Fruit fly (Drosophila melanogaster) whole organism, embryonic: ENCODE data around the gene IntS6.
A peak's percentile ranks its signal among the peaks of the same experiment; 100 is the strongest.

ENCODE experiments used
- CG10147 ChIP-seq: fragments of 200-800 bp; sonication (Bioruptor generic); optimal IDR thresholded peaks from 2 replicates; lab custom pipeline; 2019; ENCODE audit warnings: missing biosample characterization, mild to moderate bottlenecking, missing genetic modification characterization, moderate library complexity
- CG10366 ChIP-seq: fragments of 200-800 bp; sonication (Bioruptor generic); IDR thresholded peaks from 2 replicates; pipeline ENCODE4 v1.3.6; 2022; ENCODE audit warnings: missing biosample characterization, missing genetic modification characterization
- CG10959 ChIP-seq: fragments of 200-800 bp; sonication (Bioruptor generic); IDR thresholded peaks from 2 replicates; pipeline ENCODE4 v1.3.6; 2022; ENCODE audit warnings: missing biosample characterization, missing genetic modification characterization
- CG11504 ChIP-seq: fragments of 200-800 bp; sonication (Bioruptor generic); optimal IDR thresholded peaks from 3 replicates; lab custom pipeline; 2019; ENCODE audit warnings: missing biosample characterization, mild to moderate bottlenecking, missing genetic modification characterization, moderate library complexity
- CG11696 ChIP-seq: fragments of 200-800 bp; sonication (Bioruptor generic); IDR thresholded peaks from 2 replicates; pipeline ENCODE4 v1.3.6; 2022; ENCODE audit warnings: missing biosample characterization, missing genetic modification characterization
- CG12219 ChIP-seq: fragments of 200-800 bp; sonication (Bioruptor generic); optimal IDR thresholded peaks from 3 replicates; lab custom pipeline; 2018; ENCODE audit warnings: missing biosample characterization, mild to moderate bottlenecking, missing genetic modification characterization
- CG13424 ChIP-seq: fragments of 200-800 bp; sonication (Bioruptor generic); optimal IDR thresholded peaks from 2 replicates; lab custom pipeline; 2019; ENCODE audit warnings: missing biosample characterization, mild to moderate bottlenecking, missing genetic modification characterization, moderate library complexity
- CG1529 ChIP-seq: fragments of 200-800 bp; sonication (Bioruptor generic); optimal IDR thresholded peaks from 3 replicates; lab custom pipeline; 2018; ENCODE audit warnings: missing biosample characterization, missing genetic modification characterization
- CG15696 ChIP-seq: fragments of 200-800 bp; sonication (Bioruptor generic); optimal IDR thresholded peaks from 2 replicates; lab custom pipeline; 2019; ENCODE audit warnings: missing biosample characterization, mild to moderate bottlenecking, missing genetic modification characterization, moderate library complexity
- CG1602 ChIP-seq: fragments of 200-800 bp; sonication (Bioruptor generic); optimal IDR thresholded peaks from 3 replicates; lab custom pipeline; 2016; ENCODE audit warnings: missing biosample characterization, missing genetic modification characterization
- CG16813 ChIP-seq: fragments of 200-800 bp; sonication (Bioruptor generic); IDR thresholded peaks from 3 replicates; pipeline ENCODE4 v1.3.6; 2022; ENCODE audit warnings: missing biosample characterization, missing genetic modification characterization; ENCODE audit not compliant: partially characterized antibody
- CG17385 ChIP-seq: fragments of 200-800 bp; sonication (Bioruptor generic); optimal IDR thresholded peaks from 3 replicates; lab custom pipeline; 2018; ENCODE audit warnings: missing biosample characterization, mild to moderate bottlenecking, missing genetic modification characterization
- CG17612 ChIP-seq: fragments of 200-800 bp; sonication (Bioruptor generic); IDR thresholded peaks from 2 replicates; pipeline ENCODE4 v1.3.6; 2022; ENCODE audit warnings: missing biosample characterization, missing genetic modification characterization
- CG1792 ChIP-seq: fragments of 200-800 bp; sonication (Bioruptor generic); optimal IDR thresholded peaks from 2 replicates; lab custom pipeline; 2016; ENCODE audit warnings: missing biosample characterization, missing genetic modification characterization
- CG2199 ChIP-seq: fragments of 200-800 bp; sonication (Bioruptor generic); IDR thresholded peaks from 3 replicates; pipeline ENCODE4 v1.3.6; 2022; ENCODE audit warnings: missing biosample characterization, missing genetic modification characterization
- CG31388 ChIP-seq: fragments of 200-800 bp; sonication (Bioruptor generic); optimal IDR thresholded peaks from 2 replicates; lab custom pipeline; 2016; ENCODE audit warnings: missing biosample characterization, missing genetic modification characterization
- CG32772 ChIP-seq: fragments of 200-800 bp; sonication (Bioruptor generic); IDR thresholded peaks from 2 replicates; pipeline ENCODE4 v1.3.6; 2022; ENCODE audit warnings: missing biosample characterization, missing genetic modification characterization
- CG4730 ChIP-seq: fragments of 200-800 bp; sonication (Bioruptor generic); IDR thresholded peaks from 2 replicates; pipeline ENCODE4 v1.3.6; 2022; ENCODE audit warnings: missing biosample characterization, missing genetic modification characterization
- CG7786 ChIP-seq: fragments of 200-800 bp; sonication (Bioruptor generic); optimal IDR thresholded peaks from 2 replicates; lab custom pipeline; 2016; ENCODE audit warnings: missing biosample characterization, missing genetic modification characterization
- CG8359 ChIP-seq: fragments of 200-800 bp; sonication (Bioruptor generic); optimal IDR thresholded peaks from 2 replicates; lab custom pipeline; 2017; ENCODE audit warnings: missing biosample characterization, mild to moderate bottlenecking, missing genetic modification characterization, borderline replicate concordance
- CG8924 ChIP-seq: fragments of 200-800 bp; optimal IDR thresholded peaks from 3 replicates; lab custom pipeline; 2019; ENCODE audit warnings: missing biosample characterization, mild to moderate bottlenecking, missing genetic modification characterization, moderate library complexity
- CG9437 ChIP-seq: fragments of 200-800 bp; sonication (Bioruptor generic); optimal IDR thresholded peaks from 2 replicates; lab custom pipeline; 2018; ENCODE audit warnings: missing biosample characterization, mild to moderate bottlenecking, missing genetic modification characterization
- CHES-1-like ChIP-seq: fragments of 200-800 bp; sonication (Bioruptor generic); optimal IDR thresholded peaks from 2 replicates; lab custom pipeline; 2016; ENCODE audit warnings: missing biosample characterization, missing genetic modification characterization
- Chrac-16 ChIP-seq: fragments of 200-800 bp; sonication (Bioruptor generic); optimal IDR thresholded peaks from 3 replicates; lab custom pipeline; 2016; ENCODE audit warnings: missing biosample characterization, missing genetic modification characterization
- D19B ChIP-seq: fragments of 200-800 bp; sonication (Bioruptor generic); optimal IDR thresholded peaks from 2 replicates; lab custom pipeline; 2017; ENCODE audit warnings: missing biosample characterization, mild to moderate bottlenecking, missing genetic modification characterization
- Dbx ChIP-seq: fragments of 200-800 bp; sonication (Bioruptor generic); IDR thresholded peaks from 3 replicates; pipeline ENCODE4 v1.3.6; 2022; ENCODE audit warnings: missing biosample characterization, missing genetic modification characterization
- Dek ChIP-seq: fragments of 200-800 bp; sonication (Bioruptor generic); optimal IDR thresholded peaks from 3 replicates; lab custom pipeline; 2019; ENCODE audit warnings: missing biosample characterization, mild to moderate bottlenecking, missing genetic modification characterization, moderate library complexity
- Eip74EF ChIP-seq, 2 experiments: fragments of 200-800 bp in 1 of 2; fragments of >200 bp in 1 of 2; sonication (Bioruptor generic) in 1 of 2; optimal IDR thresholded peaks; 2 replicates each; lab custom pipeline; 2017 to 2019; ENCODE audit warnings: missing biosample characterization in 2 of 2, missing genetic modification characterization in 2 of 2, mild to moderate bottlenecking in 1 of 2, moderate library complexity in 1 of 2
- Gsc ChIP-seq: fragments of 200-800 bp; sonication (Bioruptor generic); IDR thresholded peaks from 2 replicates; pipeline ENCODE4 v1.3.6; 2022; ENCODE audit warnings: missing biosample characterization, missing genetic modification characterization
- HLH4C ChIP-seq: fragments of 200-800 bp; sonication (Bioruptor generic); IDR thresholded peaks from 3 replicates; pipeline ENCODE4 v1.3.6; 2022; ENCODE audit warnings: missing biosample characterization, missing genetic modification characterization; ENCODE audit not compliant: partially characterized antibody
- HmgD ChIP-seq: fragments of 200-800 bp; sonication (Bioruptor generic); optimal IDR thresholded peaks from 3 replicates; lab custom pipeline; 2016; ENCODE audit warnings: missing biosample characterization, missing genetic modification characterization
- Hmr ChIP-seq: fragments of 200-800 bp; sonication (Bioruptor generic); optimal IDR thresholded peaks from 3 replicates; lab custom pipeline; 2017; ENCODE audit warnings: mild to moderate bottlenecking, missing biosample characterization, missing genetic modification reagents, missing genetic modification characterization
- Hsf ChIP-seq: fragments of 200-800 bp; sonication (Bioruptor generic); optimal IDR thresholded peaks from 3 replicates; lab custom pipeline; 2016; ENCODE audit warnings: missing biosample characterization, missing genetic modification characterization
- Lpt ChIP-seq: fragments of >200 bp; optimal IDR thresholded peaks from 2 replicates; lab custom pipeline; 2018; ENCODE audit warnings: missing biosample characterization, missing genetic modification characterization
- MBD-R2 ChIP-seq: fragments of 200-800 bp; sonication (Bioruptor generic); IDR thresholded peaks from 2 replicates; pipeline ENCODE4 v1.3.6; 2022; ENCODE audit warnings: missing biosample characterization, missing genetic modification characterization
- Nf-YA ChIP-seq: fragments of 200-800 bp; sonication (Bioruptor generic); IDR thresholded peaks from 2 replicates; pipeline ENCODE4 v1.3.6; 2022; ENCODE audit warnings: missing biosample characterization, missing genetic modification characterization
- Nf-YB ChIP-seq: fragments of 200-800 bp; sonication (Bioruptor generic); optimal IDR thresholded peaks from 3 replicates; lab custom pipeline; 2019; ENCODE audit warnings: missing biosample characterization, mild to moderate bottlenecking, missing genetic modification characterization, moderate library complexity
- Nf-YC ChIP-seq: fragments of 200-800 bp; optimal IDR thresholded peaks from 3 replicates; lab custom pipeline; 2019; ENCODE audit warnings: missing biosample characterization, mild to moderate bottlenecking, missing genetic modification characterization, moderate library complexity
- Scr ChIP-seq: fragments of 200-800 bp; sonication (Bioruptor generic); IDR thresholded peaks from 2 replicates; pipeline ENCODE4 v1.3.6; 2022; ENCODE audit warnings: missing biosample characterization, missing genetic modification characterization; ENCODE audit not compliant: partially characterized antibody
- Trl ChIP-seq, 3 experiments: fragments of >200 bp in 2 of 3; fragments of 200-800 bp in 1 of 3; sonication (Bioruptor generic) in 1 of 3; optimal IDR thresholded peaks; 2 replicates in 1 of 3; 3 replicates in 2 of 3; lab custom pipeline; 2016 to 2017; ENCODE audit warnings: missing biosample characterization in 1 of 3, missing genetic modification characterization in 1 of 3
- ase ChIP-seq: fragments of 200-800 bp; sonication (Bioruptor generic); IDR thresholded peaks from 3 replicates; pipeline ENCODE4 v1.3.6; 2022; ENCODE audit warnings: missing biosample characterization, missing genetic modification characterization
- br ChIP-seq: fragments of >200 bp; optimal IDR thresholded peaks from 2 replicates; lab custom pipeline; 2017
- eyg ChIP-seq: fragments of 200-800 bp; sonication (Bioruptor generic); optimal IDR thresholded peaks from 3 replicates; lab custom pipeline; 2016; ENCODE audit warnings: missing biosample characterization, missing genetic modification characterization
- fu2 ChIP-seq: fragments of 200-800 bp; sonication (Bioruptor generic); optimal IDR thresholded peaks from 2 replicates; lab custom pipeline; 2016; ENCODE audit warnings: missing biosample characterization, missing genetic modification characterization
- gce ChIP-seq: fragments of 200-800 bp; sonication (Bioruptor generic); IDR thresholded peaks from 3 replicates; pipeline ENCODE4 v1.3.6; 2022; ENCODE audit warnings: missing biosample characterization, missing genetic modification characterization
- hb ChIP-seq: fragments of 200-800 bp; sonication (Bioruptor generic); IDR thresholded peaks from 3 replicates; pipeline ENCODE4 v1.3.6; 2022; ENCODE audit warnings: missing biosample characterization, missing genetic modification characterization; ENCODE audit not compliant: partially characterized antibody
- knrl ChIP-seq: fragments of 200-800 bp; sonication (Bioruptor generic); IDR thresholded peaks from 3 replicates; pipeline ENCODE4 v1.3.6; 2022; ENCODE audit warnings: missing biosample characterization, missing genetic modification characterization; ENCODE audit not compliant: partially characterized antibody
- lmd ChIP-seq: fragments of 200-800 bp; sonication (Bioruptor generic); IDR thresholded peaks from 2 replicates; pipeline ENCODE4 v1.3.6; 2022; ENCODE audit warnings: missing biosample characterization, missing genetic modification characterization
- sima ChIP-seq: fragments of 200-800 bp; sonication (Bioruptor generic); optimal IDR thresholded peaks from 2 replicates; lab custom pipeline; 2016; ENCODE audit warnings: missing biosample characterization, missing genetic modification characterization
- sisA ChIP-seq: fragments of 200-800 bp; sonication (Bioruptor generic); IDR thresholded peaks from 2 replicates; pipeline ENCODE4 v1.3.6; 2022; ENCODE audit warnings: missing biosample characterization, missing genetic modification characterization
- slp2 ChIP-seq: fragments of 200-800 bp; sonication (Bioruptor generic); optimal IDR thresholded peaks from 2 replicates; lab custom pipeline; 2016; ENCODE audit warnings: missing biosample characterization, missing genetic modification characterization

Gene IntS6

DNA sequence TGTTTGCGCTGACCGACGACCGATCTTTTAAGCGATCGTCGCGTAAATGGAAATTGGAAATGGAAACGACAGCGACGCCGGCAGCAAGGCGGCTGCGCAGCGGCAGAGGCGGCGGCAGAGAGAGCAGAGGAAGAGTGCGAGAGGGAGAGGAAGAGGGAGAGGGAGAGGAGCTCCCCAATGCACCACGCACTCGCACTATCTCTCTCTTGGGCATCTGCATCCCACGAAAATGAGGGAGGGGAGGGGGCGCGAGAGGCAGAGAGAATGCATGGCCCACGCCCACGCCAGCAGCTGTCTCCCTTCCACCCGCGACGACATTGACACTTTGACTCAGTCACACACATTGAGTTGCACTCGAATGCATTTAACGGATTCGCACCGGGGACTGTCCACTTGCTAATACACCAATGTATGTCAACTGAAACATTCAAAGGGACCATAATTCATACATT, 23.7 kb upstream of the IntS6 start, which contains the start of gene CG3097 (continued):
- no peak for TF ChIP-seq CG17612 (GFP tag; lab: Robert Waterston, UW)
- no peak for TF ChIP-seq br (lab: Kevin White, UChicago)
- no peak for TF ChIP-seq CG10959 (GFP tag; lab: Robert Waterston, UW)
- no peak for TF ChIP-seq CG8924
- no peak for TF ChIP-seq Dbx
- 0 out of 3 replicates have a peak, but pooled peaks have one; percentile 31 for TF ChIP-seq HLH4C (GFP tag; lab: Robert Waterston, UW)
- no peak for TF ChIP-seq CG16813 (GFP tag; lab: Robert Waterston, UW)
- no peak for TF ChIP-seq Chrac-16 (GFP tag; lab: Kevin White, UChicago)
- no peak for TF ChIP-seq Hmr (GFP tag; lab: Kevin White, UChicago)
- TF ChIP-seq Dek, result no peak
- TF ChIP-seq CG4730 (GFP tag; lab: Robert Waterston, UW), result no peak
- no peak for TF ChIP-seq CG10366 (GFP tag; lab: Robert Waterston, UW)
- TF ChIP-seq CG31388, result no peak
- peak; percentile 11 to 91 for TF ChIP-seq Trl (optimal IDR thresholded peaks at IDR 0.05; lab: Kevin White, UChicago)
- TF ChIP-seq Trl (GFP tag; optimal IDR thresholded peaks at IDR 0.05; lab: Kevin White, UChicago), result no peak
- TF ChIP-seq CG15696 (tag; lab: Kevin White, UChicago), result no peak
- TF ChIP-seq CG9437 (GFP tag; lab: Kevin White, UChicago), result no peak
- no peak for TF ChIP-seq Eip74EF (GFP tag; optimal IDR thresholded peaks at IDR 0.05; lab: Kevin White, UChicago)
- TF ChIP-seq sisA (GFP tag; lab: Robert Waterston, UW), result no peak
- no peak for TF ChIP-seq CG1792 (GFP tag; lab: Kevin White, UChicago)
- TF ChIP-seq Hsf (GFP tag; lab: Kevin White, UChicago), result no peak
- TF ChIP-seq D19B (GFP tag; lab: Kevin White, UChicago), result no peak
- TF ChIP-seq HmgD, result peak; percentile 6
- TF ChIP-seq CG10147 (GFP tag; lab: Kevin White, UChicago), result no peak
- TF ChIP-seq CG17385 (GFP tag; lab: Kevin White, UChicago), result no peak
- TF ChIP-seq CG11504 (tag; lab: Kevin White, UChicago), result no peak
- no peak for TF ChIP-seq Nf-YA (GFP tag; lab: Robert Waterston, UW)
- TF ChIP-seq CG12219 (GFP tag; lab: Kevin White, UChicago), result no peak
- TF ChIP-seq CG13424 (tag; lab: Kevin White, UChicago), result no peak
- TF ChIP-seq fu2 (GFP tag; lab: Kevin White, UChicago), result no peak
- 0 out of 3 replicates have a peak, but pooled peaks have one; percentile 39 for TF ChIP-seq CG2199 (GFP tag; lab: Robert Waterston, UW)
- TF ChIP-seq CG11696 (GFP tag; lab: Robert Waterston, UW), result no peak
- TF ChIP-seq CG32772 (GFP tag; lab: Robert Waterston, UW), result no peak
- TF ChIP-seq lmd (GFP tag; lab: Robert Waterston, UW), result no peak
- TF ChIP-seq CG7786 (GFP tag; lab: Kevin White, UChicago), result no peak
- no peak; the same call in 2 of the 3 replicates for TF ChIP-seq knrl (GFP tag; lab: Robert Waterston, UW)
- no peak for TF ChIP-seq Gsc (GFP tag; lab: Robert Waterston, UW)
- TF ChIP-seq sima (GFP tag; lab: Kevin White, UChicago), result no peak
- no peak for TF ChIP-seq CG1529 (GFP tag; lab: Kevin White, UChicago)
- no peak for TF ChIP-seq eyg
- TF ChIP-seq gce (GFP tag; lab: Robert Waterston, UW), result peak; percentile 29; the same call in 1 of the 3 replicates
- no peak for TF ChIP-seq CHES-1-like
- TF ChIP-seq slp2 (GFP tag; lab: Kevin White, UChicago), result no peak
- peak; percentile 36 for TF ChIP-seq Scr (GFP tag; lab: Robert Waterston, UW)
- TF ChIP-seq ase (GFP tag; lab: Robert Waterston, UW), result no peak
- TF ChIP-seq CG1602, result no peak
- TF ChIP-seq Lpt (GFP tag; lab: Kevin White, UChicago), result no peak
- peak; percentile 58 for TF ChIP-seq Nf-YB (GFP tag; lab: Kevin White, UChicago)
- peak; percentile 19 for TF ChIP-seq Nf-YC (tag; lab: Kevin White, UChicago)
- TF ChIP-seq hb (GFP tag; lab: Robert Waterston, UW), result no peak
- TF ChIP-seq CG8359, result no peak
- TF ChIP-seq MBD-R2 (GFP tag; lab: Robert Waterston, UW), result no peak
